Worm (Caenorhabditis elegans) whole organism, young adult: ENCODE data around the gene clec-196.

Experiments used
- F37B4.10 ChIP-seq: fragments of 200-800 bp; sonication (Bioruptor generic); IDR thresholded peaks from 2 replicates; pipeline ENCODE4 v1.3.6; 2022; ENCODE audit warnings: missing genetic modification characterization, missing compliant biosample characterization
- T07F8.4 ChIP-seq: sonication (generic microtip); optimal IDR thresholded peaks from 2 replicates; lab custom pipeline; 2016; ENCODE audit warnings: mild to moderate bottlenecking, missing genetic modification characterization, moderate library complexity, missing compliant biosample characterization
- Y53F4B.3 ChIP-seq: fragments of 200-800 bp; sonication (Bioruptor generic); IDR thresholded peaks from 2 replicates; pipeline ENCODE4 v1.3.6; 2022; ENCODE audit warnings: missing genetic modification reagents, missing genetic modification characterization, missing compliant biosample characterization
- Y56A3A.18 ChIP-seq: fragments of 200-800 bp; sonication (Bioruptor generic); IDR thresholded peaks from 2 replicates; pipeline ENCODE4 v1.3.6; 2022; ENCODE audit warnings: missing genetic modification reagents, missing genetic modification characterization, missing compliant biosample characterization
- attf-6 ChIP-seq: fragments of 200-800 bp; sonication (Bioruptor generic); IDR thresholded peaks from 2 replicates; pipeline ENCODE4 v1.3.6; 2022; ENCODE audit warnings: missing genetic modification reagents, missing genetic modification characterization, missing compliant biosample characterization
- bed-1 ChIP-seq: fragments of 200-800 bp; sonication (Bioruptor generic); IDR thresholded peaks from 2 replicates; pipeline ENCODE4 v1.3.6; 2022; ENCODE audit warnings: missing genetic modification reagents, missing genetic modification characterization, missing compliant biosample characterization
- dpff-1 ChIP-seq: sonication (generic microtip); optimal IDR thresholded peaks from 2 replicates; lab custom pipeline; 2017; ENCODE audit warnings: mild to moderate bottlenecking, missing genetic modification characterization, missing compliant biosample characterization
- lin-40 ChIP-seq: sonication (generic microtip); optimal IDR thresholded peaks from 2 replicates; lab custom pipeline; 2016; ENCODE audit warnings: missing genetic modification characterization, mild to moderate bottlenecking, missing compliant biosample characterization, missing genotype, missing genetic modification reagents
- pha-4 ChIP-seq: fragments of 150-350 bp; sonication (generic microtip); optimal IDR thresholded peaks from 2 replicates; lab custom pipeline; 2014; ENCODE audit warnings: missing biosample characterization, missing genetic modification reagents, missing genetic modification characterization
- unc-62 ChIP-seq: fragments of 150-350 bp; optimal IDR thresholded peaks from 2 replicates; lab custom pipeline; 2014; ENCODE audit warnings: missing biosample characterization, missing genetic modification reagents, missing genetic modification characterization

DNA sequence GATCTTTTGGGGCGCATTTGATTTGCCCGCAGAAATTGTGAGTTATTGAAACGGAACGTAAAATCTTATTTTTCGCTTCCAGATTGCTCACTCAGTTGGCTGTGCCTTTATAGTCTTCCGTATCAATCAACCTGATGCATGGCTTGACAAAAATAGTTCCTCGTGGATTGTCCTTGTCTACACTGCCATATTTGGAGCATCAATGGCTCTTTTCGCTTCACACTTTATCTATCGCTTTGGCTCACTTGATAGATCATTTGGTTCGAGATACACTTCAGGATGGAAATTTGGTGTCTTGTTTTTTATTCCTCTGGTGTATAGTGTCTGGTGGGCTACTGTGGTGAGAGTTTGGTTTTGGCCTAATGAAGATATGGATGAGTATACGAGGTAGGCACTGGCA, 11.0 kb upstream of the clec-196 start:
- no peak for TF ChIP-seq bed-1 (GFP tag; lab: Robert Waterston, UW)
- TF ChIP-seq pha-4 (tag; lab: Kevin White, UChicago): no peak
- TF ChIP-seq F37B4.10 (GFP tag; lab: Robert Waterston, UW): no peak
- TF ChIP-seq attf-6: no peak
- TF ChIP-seq Y53F4B.3 (GFP tag; lab: Robert Waterston, UW): no peak
- no peak for TF ChIP-seq dpff-1 (tag; lab: Kevin White, UChicago)
- TF ChIP-seq lin-40 (tag; lab: Kevin White, UChicago): no peak
- no peak for TF ChIP-seq unc-62 (GFP tag; lab: Kevin White, UChicago)
- no peak for TF ChIP-seq Y56A3A.18 (GFP tag; lab: Robert Waterston, UW)
- no peak for TF ChIP-seq T07F8.4 (tag; lab: Kevin White, UChicago)
